Worm (Caenorhabditis elegans) whole organism, young adult: Measurements from ENCODE around the gene ZK105.6.

ENCODE experiments used
- B0019.2 ChIP-seq: fragments of 200-800 bp; sonication (Bioruptor generic); conservative IDR thresholded peaks from 2 replicates; pipeline ENCODE4 v1.3.6; 2022; ENCODE audit warnings: missing genetic modification reagents, missing genetic modification characterization, missing compliant biosample characterization
- F10E7.11 ChIP-seq: sonication (generic microtip); optimal IDR thresholded peaks from 2 replicates; lab custom pipeline; 2017; ENCODE audit warnings: mild to moderate bottlenecking, missing genetic modification characterization, moderate library complexity, missing compliant biosample characterization
- F33H1.4 ChIP-seq: fragments of 200-800 bp; sonication (Bioruptor generic); IDR thresholded peaks from 2 replicates; pipeline ENCODE4 v1.3.6; 2022; ENCODE audit warnings: missing genetic modification reagents, missing genetic modification characterization, missing compliant biosample characterization
- F37B4.10 ChIP-seq: fragments of 200-800 bp; sonication (Bioruptor generic); IDR thresholded peaks from 2 replicates; pipeline ENCODE4 v1.3.6; 2022; ENCODE audit warnings: missing genetic modification characterization, missing compliant biosample characterization
- F49E8.2 ChIP-seq: sonication (generic microtip); optimal IDR thresholded peaks from 3 replicates; lab custom pipeline; 2017; ENCODE audit warnings: missing genetic modification characterization, mild to moderate bottlenecking, missing compliant biosample characterization, antibody characterized with exemption, moderate library complexity; ENCODE audit not compliant: insufficient read depth
- K12H6.12 ChIP-seq: fragments of 200-800 bp; sonication (Bioruptor generic); optimal IDR thresholded peaks from 2 replicates; lab custom pipeline; 2018; ENCODE audit warnings: mild to moderate bottlenecking, missing genetic modification characterization, missing compliant biosample characterization
- T26A5.8 ChIP-seq: sonication (generic microtip); optimal IDR thresholded peaks from 2 replicates; lab custom pipeline; 2016; ENCODE audit warnings: missing genetic modification characterization, missing compliant biosample characterization
- Y56A3A.18 ChIP-seq: fragments of 200-800 bp; sonication (Bioruptor generic); IDR thresholded peaks from 2 replicates; pipeline ENCODE4 v1.3.6; 2022; ENCODE audit warnings: missing genetic modification reagents, missing genetic modification characterization, missing compliant biosample characterization
- aptf-3 ChIP-seq: fragments of 200-800 bp; sonication (Bioruptor generic); IDR thresholded peaks from 2 replicates; pipeline ENCODE4 v1.3.6; 2022; ENCODE audit warnings: missing genetic modification characterization, missing compliant biosample characterization
- atf-7 ChIP-seq: sonication (generic microtip); optimal IDR thresholded peaks from 2 replicates; lab custom pipeline; 2017; ENCODE audit warnings: mild to moderate bottlenecking, missing genetic modification characterization, missing compliant biosample characterization
- ceh-27 ChIP-seq: fragments of 200-800 bp; sonication (Bioruptor generic); optimal IDR thresholded peaks from 2 replicates; lab custom pipeline; 2018; ENCODE audit warnings: mild to moderate bottlenecking, missing genetic modification characterization, moderate library complexity, missing compliant biosample characterization
- chd-7 ChIP-seq: sonication (generic microtip); optimal IDR thresholded peaks from 2 replicates; lab custom pipeline; 2016; ENCODE audit warnings: mild to moderate bottlenecking, missing genetic modification characterization, moderate library complexity, missing compliant biosample characterization
- egl-18 ChIP-seq: fragments of 200-800 bp; sonication (Bioruptor generic); IDR thresholded peaks from 2 replicates; pipeline ENCODE4 v1.3.6; 2022; ENCODE audit warnings: missing genetic modification reagents, missing genetic modification characterization, missing compliant biosample characterization
- egl-44 ChIP-seq: fragments of 200-800 bp; sonication (Bioruptor generic); IDR thresholded peaks from 2 replicates; pipeline ENCODE4 v1.3.6; 2022; ENCODE audit warnings: missing genetic modification reagents, missing genetic modification characterization, missing compliant biosample characterization
- fkh-3 ChIP-seq: sonication (generic microtip); optimal IDR thresholded peaks from 2 replicates; lab custom pipeline; 2016; ENCODE audit warnings: mild to moderate bottlenecking, missing genetic modification characterization, missing compliant biosample characterization
- hlh-26 ChIP-seq: fragments of 200-800 bp; sonication (Bioruptor generic); conservative IDR thresholded peaks from 2 replicates; pipeline ENCODE4 v1.3.6; 2022; ENCODE audit warnings: missing genetic modification reagents, missing genetic modification characterization, missing compliant biosample characterization
- hmg-20 ChIP-seq: fragments of 200-800 bp; sonication (Bioruptor generic); IDR thresholded peaks from 2 replicates; pipeline ENCODE4 v1.3.6; 2022; ENCODE audit warnings: missing genetic modification reagents, missing genetic modification characterization, missing compliant biosample characterization
- hsf-1 ChIP-seq: fragments of 200-800 bp; sonication (Bioruptor generic); IDR thresholded peaks from 2 replicates; pipeline ENCODE4 v1.3.6; 2022; ENCODE audit warnings: missing genetic modification reagents, missing genetic modification characterization, missing compliant biosample characterization
- let-526 ChIP-seq: fragments of 200-800 bp; sonication (Bioruptor generic); IDR thresholded peaks from 2 replicates; pipeline ENCODE4 v1.3.6; 2022; ENCODE audit warnings: missing genetic modification reagents, missing genetic modification characterization, missing compliant biosample characterization
- lir-1 ChIP-seq: fragments of 200-800 bp; sonication (Bioruptor generic); conservative IDR thresholded peaks from 2 replicates; pipeline ENCODE4 v1.3.6; 2022; ENCODE audit warnings: missing genetic modification reagents, missing genetic modification characterization, missing compliant biosample characterization
- mcd-1 ChIP-seq: fragments of 200-800 bp; sonication (Bioruptor generic); IDR thresholded peaks from 2 replicates; pipeline ENCODE4 v1.3.6; 2022; ENCODE audit warnings: missing genetic modification reagents, missing genetic modification characterization, missing compliant biosample characterization
- nfya-1 ChIP-seq: sonication (generic microtip); optimal IDR thresholded peaks from 2 replicates; lab custom pipeline; 2017; ENCODE audit warnings: antibody characterized with exemption, missing compliant biosample characterization, missing genetic modification characterization, borderline replicate concordance; ENCODE audit not compliant: insufficient read depth
- nhr-27 ChIP-seq: fragments of 200-800 bp; sonication (Bioruptor generic); optimal IDR thresholded peaks from 2 replicates; lab custom pipeline; 2018; ENCODE audit warnings: mild to moderate bottlenecking, missing genetic modification characterization, moderate library complexity, missing compliant biosample characterization
- nhr-80 ChIP-seq: sonication (generic microtip); optimal IDR thresholded peaks from 2 replicates; lab custom pipeline; 2016; ENCODE audit warnings: missing genetic modification characterization, missing compliant biosample characterization
- repo-1 ChIP-seq: sonication (generic microtip); optimal IDR thresholded peaks from 2 replicates; lab custom pipeline; 2017; ENCODE audit warnings: mild to moderate bottlenecking, missing genetic modification characterization, missing compliant biosample characterization
- snpc-1.3 ChIP-seq: sonication (generic microtip); optimal IDR thresholded peaks from 2 replicates; lab custom pipeline; 2017; ENCODE audit warnings: missing genetic modification characterization, mild to moderate bottlenecking, missing compliant biosample characterization, antibody characterized with exemption, moderate library complexity, missing genotype, missing genetic modification reagents; ENCODE audit not compliant: insufficient read depth
- snpc-3.4 ChIP-seq: sonication (generic microtip); optimal IDR thresholded peaks from 2 replicates; lab custom pipeline; 2017; ENCODE audit warnings: missing genetic modification characterization, mild to moderate bottlenecking, missing compliant biosample characterization, antibody characterized with exemption, moderate library complexity, missing genotype, missing genetic modification reagents
- snpc-4 ChIP-seq, 5 experiments: fragments of 150-350 bp in 1 of 5; sonication (generic microtip) in 4 of 5; optimal IDR thresholded peaks; 2 replicates each; lab custom pipeline; 2014 to 2018; ENCODE audit warnings: missing genetic modification characterization in 5 of 5, missing biosample characterization in 3 of 5, antibody characterized with exemption in 2 of 5, mild to moderate bottlenecking in 2 of 5, missing compliant biosample characterization in 2 of 5, missing genotype in 2 of 5, moderate library complexity in 2 of 5, missing genetic modification reagents in 1 of 5
- somi-1 ChIP-seq: fragments of 200-800 bp; sonication (Bioruptor generic); optimal IDR thresholded peaks from 2 replicates; lab custom pipeline; 2018; ENCODE audit warnings: mild to moderate bottlenecking, missing genetic modification characterization, missing compliant biosample characterization
- sptf-2 ChIP-seq: fragments of 200-800 bp; sonication (Bioruptor generic); optimal IDR thresholded peaks from 2 replicates; lab custom pipeline; 2018; ENCODE audit warnings: mild to moderate bottlenecking, missing genetic modification characterization, missing compliant biosample characterization
- tbp1 ChIP-seq: fragments of 200-800 bp; sonication (Bioruptor generic); optimal IDR thresholded peaks from 2 replicates; lab custom pipeline; 2018; ENCODE audit warnings: mild to moderate bottlenecking, missing genetic modification characterization, missing compliant biosample characterization
- tlf-1 ChIP-seq: fragments of 200-800 bp; sonication (Bioruptor generic); optimal IDR thresholded peaks from 2 replicates; lab custom pipeline; 2018; ENCODE audit warnings: mild to moderate bottlenecking, missing genetic modification characterization, missing compliant biosample characterization
- xnd-1 ChIP-seq: sonication (generic microtip); optimal IDR thresholded peaks from 2 replicates; lab custom pipeline; 2016; ENCODE audit warnings: missing genotype, missing genetic modification reagents, missing genetic modification characterization, missing compliant biosample characterization
- zim-3 ChIP-seq: sonication (generic microtip); optimal IDR thresholded peaks from 2 replicates; lab custom pipeline; 2017; ENCODE audit warnings: mild to moderate bottlenecking, missing genetic modification characterization, moderate library complexity, missing compliant biosample characterization
- ztf-18 ChIP-seq: sonication (generic microtip); optimal IDR thresholded peaks from 2 replicates; lab custom pipeline; 2016; ENCODE audit warnings: missing genotype, mild to moderate bottlenecking, missing genetic modification characterization, missing compliant biosample characterization

Gene ZK105.6

ce11 chrV:7726202-7726601 is 2.3 kb upstream of the ZK105.6 start:
- TF ChIP-seq atf-7 (tag; lab: Kevin White, UChicago) = no peak
- no peak for TF ChIP-seq snpc-4 (GFP tag; optimal IDR thresholded peaks at IDR 0.05; lab: Kevin White, UChicago)
- no peak for TF ChIP-seq snpc-4 (tag; optimal IDR thresholded peaks at IDR 0.05; lab: Kevin White, UChicago)
- no peak for TF ChIP-seq ceh-27
- TF ChIP-seq ztf-18 = no peak
- no peak for TF ChIP-seq Y56A3A.18 (GFP tag; lab: Robert Waterston, UW)

ce11 chrV:7721945-7722344 is 1.9 kb downstream of the ZK105.6 start, which contains the start of gene ZK105.14:
ZK105.14 (minus strand) TSS chrV:7722045.
- TF ChIP-seq F33H1.4 (GFP tag; lab: Robert Waterston, UW) (no peak), tbp1 (GFP tag; lab: Kevin White, UChicago) (no peak), F49E8.2 (tag; lab: Kevin White, UChicago) (no peak), chd-7 (tag; lab: Kevin White, UChicago) (no peak), hlh-26 (GFP tag; lab: Robert Waterston, UW) (no peak), K12H6.12 (tag; lab: Kevin White, UChicago) (no peak), T26A5.8 (tag; lab: Kevin White, UChicago) (no peak), snpc-3.4 (tag; lab: Kevin White, UChicago) (no peak), tlf-1 (no peak), hsf-1 (GFP tag; lab: Robert Waterston, UW) (no peak), xnd-1 (tag; lab: Kevin White, UChicago) (no peak), mcd-1 (GFP tag; lab: Robert Waterston, UW) (no peak), repo-1 (no peak), nhr-27 (no peak), fkh-3 (tag; lab: Kevin White, UChicago) (no peak), let-526 (GFP tag; lab: Robert Waterston, UW) (no peak)

ce11 chrV:7717629-7718028 is 6.2 kb downstream of the ZK105.6 start, which contains the start of gene ZK105.5:
ZK105.5 (minus strand) TSS chrV:7717729.
- no peak for TF ChIP-seq aptf-3 (GFP tag; lab: Robert Waterston, UW)
- TF ChIP-seq nfya-1 (tag; lab: Kevin White, UChicago) = no peak
- no peak for TF ChIP-seq egl-18 (GFP tag; lab: Robert Waterston, UW)
- no peak for TF ChIP-seq B0019.2
- no peak for TF ChIP-seq F10E7.11 (tag; lab: Kevin White, UChicago)
- TF ChIP-seq snpc-1.3 (tag; lab: Kevin White, UChicago) = no peak
- TF ChIP-seq F37B4.10 = no peak
- no peak for TF ChIP-seq somi-1 (GFP tag; lab: Kevin White, UChicago)
- TF ChIP-seq zim-3 = no peak
- no peak for TF ChIP-seq egl-44
- no peak for TF ChIP-seq nhr-80 (tag; lab: Kevin White, UChicago)
- no peak for TF ChIP-seq hmg-20 (GFP tag; lab: Robert Waterston, UW)
- TF ChIP-seq lir-1 (GFP tag; lab: Robert Waterston, UW) = no peak
- TF ChIP-seq repo-1 = no peak
- no peak for TF ChIP-seq sptf-2 (GFP tag; lab: Kevin White, UChicago)
